Fruit fly (Drosophila melanogaster): Measurements from ENCODE around the gene CG15506.

CG15506 gene

DNA sequence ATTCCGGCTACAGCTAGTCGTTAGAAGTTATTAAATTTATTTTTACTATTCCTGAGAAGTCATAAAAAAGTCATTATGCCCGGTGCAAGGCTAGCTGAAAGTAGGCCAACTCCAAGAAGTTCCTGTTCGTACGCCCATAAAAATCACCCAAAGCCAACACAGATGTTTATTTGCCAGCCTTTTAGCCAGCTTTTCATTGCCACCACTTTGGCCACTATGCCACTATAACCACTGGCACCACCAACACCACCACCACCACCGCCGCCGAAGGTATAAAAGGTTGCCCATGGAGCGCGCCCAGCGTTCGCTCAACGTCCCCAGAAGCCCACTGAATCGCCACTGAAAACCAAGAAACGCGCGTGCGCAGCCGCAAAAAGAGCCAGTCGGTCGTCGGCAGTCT is at the start of gene CG15506:
CG15506 (plus strand) TSS at position 301 of the 400 bp plus-strand sequence.
- TF ChIP-seq CG12605 (GFP tag; IDR thresholded peaks at IDR 0.05) (no peak), D1 (tag; optimal IDR thresholded peaks at IDR 0.05) (no peak), CG8301 (tag; optimal IDR thresholded peaks at IDR 0.05) (no peak), rn (GFP tag; IDR thresholded peaks at IDR 0.05) (no peak), CG17806 (tag; optimal IDR thresholded peaks at IDR 0.05) (no peak), CG15710 (tag; optimal IDR thresholded peaks at IDR 0.05) (no peak), EcR (GFP tag; optimal IDR thresholded peaks at IDR 0.05) (no peak), gl (tag; optimal IDR thresholded peaks at IDR 0.05) (no peak), Ets98B (GFP tag; IDR thresholded peaks at IDR 0.05) (no peak), Pif1A (GFP tag; optimal IDR thresholded peaks at IDR 0.05) (no peak), CG34367 (tag; optimal IDR thresholded peaks at IDR 0.05) (no peak), Snoo (tag; optimal IDR thresholded peaks at IDR 0.05) (no peak), Pif1B (GFP tag; optimal IDR thresholded peaks at IDR 0.05) (no peak), CG9948 (tag; optimal IDR thresholded peaks at IDR 0.05) (no peak), CG8159 (tag; optimal IDR thresholded peaks at IDR 0.05) (no peak), CG32121 (GFP tag; IDR thresholded peaks at IDR 0.05) (no peak)

DNA sequence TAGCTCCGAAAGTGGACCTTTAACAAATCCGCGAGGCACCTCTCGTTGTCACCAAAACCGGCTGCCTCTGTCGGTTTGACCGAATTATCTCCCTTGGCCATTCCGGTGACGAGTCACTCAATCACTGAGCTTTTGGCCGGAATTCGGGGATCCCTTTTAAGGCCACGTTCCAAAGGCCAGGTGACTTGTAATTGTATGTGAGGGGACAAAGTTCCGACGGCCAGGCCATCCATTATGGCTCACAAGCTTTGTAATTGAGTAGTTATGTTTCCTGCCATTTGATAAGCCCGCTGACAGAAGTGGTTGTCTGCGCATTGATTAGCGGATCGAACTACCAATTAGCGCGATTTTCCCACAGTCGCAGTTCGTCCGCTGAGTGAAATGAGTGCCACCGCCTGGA is 49.7 kb upstream of the CG15506 start, which contains the start of the genes ppk20 and ppk30:
ppk20 (minus strand) TSS at position 101 of the 400 bp plus-strand sequence.
ppk30 (plus strand) TSS at position 373 of the 400 bp plus-strand sequence.
- TF ChIP-seq rn (GFP tag; IDR thresholded peaks at IDR 0.05): no peak
- no peak for TF ChIP-seq fd96Ca (GFP tag; IDR thresholded peaks at IDR 0.05)
- TF ChIP-seq CG15710 (tag; optimal IDR thresholded peaks at IDR 0.05): no peak
- TF ChIP-seq CG9948 (tag; optimal IDR thresholded peaks at IDR 0.05): no peak
- TF ChIP-seq CG34367 (tag; optimal IDR thresholded peaks at IDR 0.05): no peak
- TF ChIP-seq CG12605 (GFP tag; IDR thresholded peaks at IDR 0.05): no peak
- no peak for TF ChIP-seq CG8159 (tag; optimal IDR thresholded peaks at IDR 0.05)
- TF ChIP-seq CG8301 (tag; optimal IDR thresholded peaks at IDR 0.05): no peak
- no peak for TF ChIP-seq EcR (GFP tag; optimal IDR thresholded peaks at IDR 0.05)
- no peak for TF ChIP-seq CG13204 (GFP tag; optimal IDR thresholded peaks at IDR 0.05)
- no peak for TF ChIP-seq CG10348 (GFP tag; IDR thresholded peaks at IDR 0.05)
- TF ChIP-seq CG17806 (tag; optimal IDR thresholded peaks at IDR 0.05): no peak

DNA sequence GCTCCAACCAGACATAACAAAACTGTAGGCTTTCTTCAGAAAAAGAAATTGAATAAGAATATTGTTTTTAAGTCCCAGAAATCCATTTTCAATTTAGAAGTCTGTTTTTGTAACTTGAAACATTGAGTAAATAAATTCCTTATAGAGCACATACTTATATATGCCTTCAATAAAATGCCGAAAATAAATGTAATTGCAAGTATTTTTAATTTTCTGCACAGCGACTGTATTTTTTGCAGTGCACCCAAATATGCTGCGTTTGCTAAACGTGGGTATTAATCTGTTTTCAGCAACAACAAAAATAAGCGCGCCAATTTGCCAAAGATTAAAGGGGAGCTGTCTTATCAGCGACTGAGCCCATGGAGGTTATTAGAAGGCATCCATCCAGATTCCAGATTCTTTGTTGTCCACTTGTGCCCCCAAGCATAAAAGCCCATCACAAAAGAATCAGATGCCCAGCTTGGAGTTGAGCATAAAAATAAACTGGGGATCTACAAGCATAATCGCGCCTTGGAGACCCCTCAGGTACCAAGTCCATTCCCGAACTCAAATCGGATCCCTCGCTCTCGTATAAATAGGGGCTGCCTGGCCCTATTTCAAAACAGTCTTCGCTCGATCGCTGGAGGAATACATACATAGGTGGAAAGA is 47.3 kb upstream of the CG15506 start, which contains the start of gene Obp99a:
Obp99a (plus strand) TSS at position 598 of the 648 bp plus-strand sequence.
- TF ChIP-seq CG4496 (GFP tag; IDR thresholded peaks at IDR 0.05) (no peak), CG10348 (GFP tag; IDR thresholded peaks at IDR 0.05) (no peak), Snoo (tag; optimal IDR thresholded peaks at IDR 0.05) (no peak), Pif1A (GFP tag; optimal IDR thresholded peaks at IDR 0.05) (no peak), CG8159 (tag; optimal IDR thresholded peaks at IDR 0.05) (no peak), CG32121 (GFP tag; IDR thresholded peaks at IDR 0.05) (no peak), CG8301 (tag; optimal IDR thresholded peaks at IDR 0.05) (no peak), fd96Ca (GFP tag; IDR thresholded peaks at IDR 0.05) (no peak), CG17806 (tag; optimal IDR thresholded peaks at IDR 0.05) (no peak), CG9948 (tag; optimal IDR thresholded peaks at IDR 0.05) (no peak)

DNA sequence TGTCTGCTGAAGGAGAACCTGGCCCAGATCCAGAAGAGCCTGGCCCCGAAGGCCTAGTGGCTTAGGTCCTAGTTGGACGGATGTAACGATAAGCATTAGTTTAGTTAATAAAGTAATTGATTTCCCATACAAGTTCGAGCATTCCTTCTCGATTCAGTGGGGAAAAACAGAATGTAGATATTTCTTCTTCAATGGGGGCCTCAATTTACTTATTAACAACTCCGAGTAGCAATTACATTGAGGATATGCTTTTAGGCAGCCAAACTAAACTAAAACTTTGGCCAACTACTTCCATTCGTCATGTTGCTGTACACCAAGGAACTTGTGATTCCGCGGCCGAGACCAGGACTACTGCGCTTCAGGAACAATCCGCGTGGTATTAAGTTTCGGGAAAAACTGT is 46.3 kb upstream of the CG15506 start, which contains the start of gene ppk19:
ppk19 (plus strand) TSS at position 301 of the 400 bp plus-strand sequence.
- TF ChIP-seq CG13204 (GFP tag; optimal IDR thresholded peaks at IDR 0.05) (no peak), CG10348 (GFP tag; IDR thresholded peaks at IDR 0.05) (no peak), D1 (tag; optimal IDR thresholded peaks at IDR 0.05) (no peak), CG14655 (GFP tag; optimal IDR thresholded peaks at IDR 0.05) (no peak), gl (tag; optimal IDR thresholded peaks at IDR 0.05) (no peak), CG32121 (GFP tag; IDR thresholded peaks at IDR 0.05) (no peak), CG8159 (tag; optimal IDR thresholded peaks at IDR 0.05) (no peak), EcR (GFP tag; optimal IDR thresholded peaks at IDR 0.05) (no peak), Snoo (tag; optimal IDR thresholded peaks at IDR 0.05) (no peak), CG12605 (GFP tag; IDR thresholded peaks at IDR 0.05) (no peak), Pif1B (GFP tag; optimal IDR thresholded peaks at IDR 0.05) (no peak), rn (GFP tag; IDR thresholded peaks at IDR 0.05) (no peak), Pif1A (GFP tag; optimal IDR thresholded peaks at IDR 0.05) (no peak), CG8301 (tag; optimal IDR thresholded peaks at IDR 0.05) (no peak), CG34367 (tag; optimal IDR thresholded peaks at IDR 0.05) (no peak), CG17806 (tag; optimal IDR thresholded peaks at IDR 0.05) (no peak), CG9948 (tag; optimal IDR thresholded peaks at IDR 0.05) (no peak), CG15710 (tag; optimal IDR thresholded peaks at IDR 0.05) (no peak), CG4496 (GFP tag; IDR thresholded peaks at IDR 0.05) (no peak)

DNA sequence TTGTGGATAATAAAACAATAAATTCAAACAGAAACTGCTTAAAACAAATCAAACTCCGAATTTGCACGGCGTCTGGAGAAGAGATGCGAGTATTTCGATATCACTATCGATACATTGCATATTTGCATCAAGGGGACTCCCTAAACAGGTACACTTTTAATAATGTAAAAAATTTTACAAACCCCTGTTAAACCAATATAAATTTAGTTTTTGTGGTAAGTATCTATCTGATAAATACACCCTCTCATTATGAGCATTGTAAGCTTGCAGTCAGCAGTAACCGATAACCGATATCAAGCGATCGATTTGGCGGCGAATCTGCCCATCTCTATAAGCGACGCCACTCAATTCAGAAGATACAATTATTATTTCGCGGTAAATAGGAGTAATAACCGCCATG is 43.1 kb upstream of the CG15506 start, which contains the start of the genes Bub3 and Cap-D2:
Bub3 (minus strand) TSS at position 89 of the 400 bp plus-strand sequence.
Cap-D2 (plus strand) TSS at position 319 of the 400 bp plus-strand sequence.
- TF ChIP-seq Pif1B (GFP tag; optimal IDR thresholded peaks at IDR 0.05) (no peak), rn (GFP tag; IDR thresholded peaks at IDR 0.05) (no peak), CG8301 (tag; optimal IDR thresholded peaks at IDR 0.05) (no peak), CG34367 (tag; optimal IDR thresholded peaks at IDR 0.05) (peak; percentile 27), EcR (GFP tag; optimal IDR thresholded peaks at IDR 0.05) (no peak), CG10348 (GFP tag; IDR thresholded peaks at IDR 0.05) (no peak), CG12605 (GFP tag; IDR thresholded peaks at IDR 0.05) (no peak), CG9948 (tag; optimal IDR thresholded peaks at IDR 0.05) (peak; percentile 47), CG15710 (tag; optimal IDR thresholded peaks at IDR 0.05) (peak; percentile 55), CG32121 (GFP tag; IDR thresholded peaks at IDR 0.05) (peak; percentile 64), Pif1A (GFP tag; optimal IDR thresholded peaks at IDR 0.05) (no peak), CG17806 (tag; optimal IDR thresholded peaks at IDR 0.05) (peak; percentile 60), CG13204 (GFP tag; optimal IDR thresholded peaks at IDR 0.05) (no peak), Snoo (tag; optimal IDR thresholded peaks at IDR 0.05) (no peak), D1 (tag; optimal IDR thresholded peaks at IDR 0.05) (no peak), Ets98B (GFP tag; IDR thresholded peaks at IDR 0.05) (peak; percentile 72; the same call in 1 of the 2 replicates), fd96Ca (GFP tag; IDR thresholded peaks at IDR 0.05) (peak; percentile 60; the same call in 2 of the 3 replicates), CG4496 (GFP tag; IDR thresholded peaks at IDR 0.05) (peak; percentile 64; the same call in 1 of the 3 replicates), CG8159 (tag; optimal IDR thresholded peaks at IDR 0.05) (peak; percentile 54), gl (tag; optimal IDR thresholded peaks at IDR 0.05) (no peak), CG14655 (GFP tag; optimal IDR thresholded peaks at IDR 0.05) (no peak)
